Worm (Caenorhabditis elegans): ENCODE results near the gene ZK637.4.

ce11 chrIII:8850482-8851047, 43.0 kb upstream of the ZK637.4 start, which contains the start of gene F44E2.9:
- TF ChIP-seq flt-1 (GFP tag; IDR thresholded peaks at IDR 0.05) (peak; percentile 27; the same call in 1 of the 2 replicates), klf-2 (GFP tag; conservative IDR thresholded peaks at IDR 0.05) (no peak)

Measured in whole organism, midembryonic.